Worm (Caenorhabditis elegans): ENCODE data around the gene F55G11.4.

DNA sequence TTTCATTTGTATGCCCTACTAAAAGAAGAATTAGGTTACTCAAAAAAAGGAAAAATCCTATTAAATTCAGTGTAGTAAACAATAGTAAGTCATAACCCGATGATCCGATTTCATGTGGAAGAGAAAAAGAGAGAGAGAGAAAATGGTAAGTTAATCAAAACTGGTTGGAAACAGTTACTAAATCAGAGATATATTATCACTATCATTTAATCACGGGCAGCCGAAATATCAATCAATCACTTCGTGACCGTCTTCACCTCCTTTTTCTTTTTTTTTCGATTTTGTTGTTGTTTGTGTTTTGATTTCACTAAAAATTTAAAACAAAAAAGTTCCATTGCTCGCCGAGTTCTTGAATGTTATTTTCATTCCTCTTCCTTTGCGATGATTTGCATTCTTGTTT, 24.1 kb downstream of the F55G11.4 start:
- TF ChIP-seq ztf-11 (tag; optimal IDR thresholded peaks at IDR 0.05) (no peak), cnd-1 (tag; optimal IDR thresholded peaks at IDR 0.05) (no peak), snpc-4 (tag; optimal IDR thresholded peaks at IDR 0.05) (no peak), pha-4 (tag; optimal IDR thresholded peaks at IDR 0.05) (no peak), ceh-83 (GFP tag; optimal IDR thresholded peaks at IDR 0.05) (no peak), nhr-76 (tag; optimal IDR thresholded peaks at IDR 0.05) (no peak), ces-1 (GFP tag; optimal IDR thresholded peaks at IDR 0.05) (no peak), unc-39 (tag; optimal IDR thresholded peaks at IDR 0.05) (no peak), nhr-28 (tag; optimal IDR thresholded peaks at IDR 0.05) (no peak), elt-1 (tag; optimal IDR thresholded peaks at IDR 0.05; ENCODE audit: borderline replicate concordance, insufficient read depth) (no peak)
